Fruit fly (Drosophila melanogaster) whole organism, wandering third instar larva: ENCODE results near the gene alpha-Est10.
A peak's percentile ranks its signal among the peaks of the same experiment; 100 is the strongest.

Experiments
- Abd-B ChIP-seq: fragments of >200 bp; optimal IDR thresholded peaks from 2 replicates; lab custom pipeline; 2017; ENCODE audit warnings: missing biosample characterization, missing genetic modification characterization
- CG32264 ChIP-seq: fragments of 200-800 bp; sonication (Bioruptor generic); optimal IDR thresholded peaks from 2 replicates; lab custom pipeline; 2016; ENCODE audit warnings: missing biosample characterization, missing genetic modification characterization
- CG9705 ChIP-seq: fragments of 200-800 bp; sonication (Bioruptor generic); optimal IDR thresholded peaks from 2 replicates; lab custom pipeline; 2018; ENCODE audit warnings: missing biosample characterization, mild to moderate bottlenecking, missing genetic modification characterization
- CrebA ChIP-seq: fragments of 200-800 bp; sonication (Bioruptor generic); optimal IDR thresholded peaks from 2 replicates; lab custom pipeline; 2016; ENCODE audit warnings: missing biosample characterization, mild to moderate bottlenecking, missing genetic modification characterization, borderline replicate concordance
- Dfd ChIP-seq: fragments of >200 bp; optimal IDR thresholded peaks from 2 replicates; lab custom pipeline; 2017; ENCODE audit warnings: missing biosample characterization, missing genetic modification characterization
- Dif ChIP-seq: fragments of 200-275, 200-300 bp; sonication (Bioruptor generic); optimal IDR thresholded peaks from 2 replicates; lab custom pipeline; 2018; ENCODE audit warnings: missing biosample characterization, missing genetic modification characterization; ENCODE audit not compliant: partially characterized antibody
- GATAd ChIP-seq: sonication (Bioruptor generic); optimal IDR thresholded peaks from 2 replicates; lab custom pipeline; 2016; ENCODE audit warnings: missing biosample characterization, missing genetic modification characterization
- Hnf4 ChIP-seq: fragments of 200-800 bp; sonication (Bioruptor generic); optimal IDR thresholded peaks from 2 replicates; lab custom pipeline; 2016; ENCODE audit warnings: missing biosample characterization, mild to moderate bottlenecking, missing genetic modification characterization
- Hr78 ChIP-seq: fragments of >200 bp; optimal IDR thresholded peaks from 2 replicates; lab custom pipeline; 2017; ENCODE audit warnings: missing biosample characterization, missing genetic modification characterization
- Hr83 ChIP-seq: fragments of 200-300 bp; sonication (Bioruptor generic); optimal IDR thresholded peaks from 2 replicates; lab custom pipeline; 2016; ENCODE audit warnings: missing biosample characterization, mild to moderate bottlenecking, missing genetic modification characterization, moderate library complexity; ENCODE audit not compliant: poor library complexity, severe bottlenecking
- Jra ChIP-seq: sonication (Bioruptor generic); optimal IDR thresholded peaks from 2 replicates; lab custom pipeline; 2016; ENCODE audit warnings: missing biosample characterization, missing genetic modification characterization
- Mio ChIP-seq: sonication (Bioruptor generic); optimal IDR thresholded peaks from 2 replicates; lab custom pipeline; 2016; ENCODE audit warnings: missing biosample characterization, missing genetic modification characterization
- N ChIP-seq: fragments of >200 bp; optimal IDR thresholded peaks from 2 replicates; lab custom pipeline; 2018; ENCODE audit warnings: missing biosample characterization, missing external identifiers, missing genetic modification characterization
- OdsH ChIP-seq: fragments of 200-800 bp; sonication (Bioruptor generic); optimal IDR thresholded peaks from 2 replicates; lab custom pipeline; 2016; ENCODE audit warnings: missing biosample characterization, mild to moderate bottlenecking, missing genetic modification characterization
- Rel ChIP-seq, 2 experiments: fragments of 200-800 bp; sonication (Bioruptor generic) in 1 of 2; optimal IDR thresholded peaks; 2 replicates in 1 of 2; 3 replicates in 1 of 2; lab custom pipeline; 2016 to 2019; ENCODE audit warnings: mild to moderate bottlenecking in 2 of 2, missing biosample characterization in 2 of 2, missing genetic modification characterization in 2 of 2, moderate library complexity in 1 of 2
- Sp1 ChIP-seq: fragments of 200-800 bp; sonication (Bioruptor generic); optimal IDR thresholded peaks from 3 replicates; lab custom pipeline; 2019; ENCODE audit warnings: missing biosample characterization, mild to moderate bottlenecking, missing genetic modification characterization, moderate library complexity
- Vsx2 ChIP-seq: fragments of 200-300, 225-300 bp; sonication (Bioruptor generic); optimal IDR thresholded peaks from 2 replicates; lab custom pipeline; 2018; ENCODE audit warnings: missing biosample characterization, missing genetic modification characterization; ENCODE audit not compliant: partially characterized antibody
- br ChIP-seq: fragments of 200-800 bp; sonication (Bioruptor generic); optimal IDR thresholded peaks from 2 replicates; lab custom pipeline; 2016; ENCODE audit warnings: missing biosample characterization, missing genetic modification characterization
- brk ChIP-seq: fragments of 200-800 bp; sonication (Bioruptor generic); optimal IDR thresholded peaks from 2 replicates; lab custom pipeline; 2016; ENCODE audit warnings: missing biosample characterization, mild to moderate bottlenecking, missing genetic modification characterization
- dmrt93B ChIP-seq: fragments of 200-800 bp; sonication (Bioruptor generic); optimal IDR thresholded peaks from 2 replicates; lab custom pipeline; 2018; ENCODE audit warnings: missing biosample characterization, mild to moderate bottlenecking, missing genetic modification characterization
- dsf ChIP-seq: sonication (Bioruptor generic); optimal IDR thresholded peaks from 2 replicates; lab custom pipeline; 2016; ENCODE audit warnings: missing biosample characterization, missing genetic modification characterization, borderline replicate concordance
- ey ChIP-seq: fragments of 200-800 bp; sonication (Bioruptor generic); optimal IDR thresholded peaks from 2 replicates; lab custom pipeline; 2016; ENCODE audit warnings: missing biosample characterization, missing genetic modification characterization
- foxo ChIP-seq, 2 experiments: fragments of 200-800 bp; sonication (Bioruptor generic); optimal IDR thresholded peaks; 2 replicates in 1 of 2; 3 replicates in 1 of 2; lab custom pipeline; 2016 to 2017; ENCODE audit warnings: missing biosample characterization in 2 of 2, missing genetic modification characterization in 2 of 2
- fru ChIP-seq: fragments of 200-800 bp; sonication (Bioruptor generic); optimal IDR thresholded peaks from 3 replicates; lab custom pipeline; 2016; ENCODE audit warnings: missing biosample characterization, mild to moderate bottlenecking, missing genetic modification characterization
- h ChIP-seq: fragments of 200-800 bp; sonication (Bioruptor generic); optimal IDR thresholded peaks from 3 replicates; lab custom pipeline; 2016; ENCODE audit warnings: missing biosample characterization, mild to moderate bottlenecking, missing genetic modification characterization
- lola ChIP-seq: fragments of >200 bp; optimal IDR thresholded peaks from 2 replicates; lab custom pipeline; 2017; ENCODE audit warnings: missing biosample characterization, missing genetic modification characterization
- pan ChIP-seq: fragments of >200 bp; optimal IDR thresholded peaks from 2 replicates; lab custom pipeline; 2017
- psq ChIP-seq: fragments of 200-800 bp; sonication (Bioruptor generic); optimal IDR thresholded peaks from 3 replicates; lab custom pipeline; 2017; ENCODE audit warnings: missing biosample characterization, mild to moderate bottlenecking, missing genetic modification characterization, moderate library complexity
- rgr ChIP-seq: fragments of 200-800 bp; sonication (Bioruptor generic); optimal IDR thresholded peaks from 3 replicates; lab custom pipeline; 2016; ENCODE audit warnings: missing biosample characterization, mild to moderate bottlenecking, missing genetic modification characterization
- sage ChIP-seq: fragments of 200-800 bp; sonication (Bioruptor generic); optimal IDR thresholded peaks from 2 replicates; lab custom pipeline; 2016; ENCODE audit warnings: missing biosample characterization, mild to moderate bottlenecking, missing genetic modification characterization
- sv ChIP-seq: fragments of 200-800 bp; sonication (Bioruptor generic); optimal IDR thresholded peaks from 3 replicates; lab custom pipeline; 2016; ENCODE audit warnings: missing biosample characterization, missing genetic modification characterization
- woc ChIP-seq: sonication (Bioruptor generic); optimal IDR thresholded peaks from 2 replicates; lab custom pipeline; 2016; ENCODE audit warnings: missing biosample characterization, mild to moderate bottlenecking, missing genetic modification characterization

The alpha-Est10 gene

DNA sequence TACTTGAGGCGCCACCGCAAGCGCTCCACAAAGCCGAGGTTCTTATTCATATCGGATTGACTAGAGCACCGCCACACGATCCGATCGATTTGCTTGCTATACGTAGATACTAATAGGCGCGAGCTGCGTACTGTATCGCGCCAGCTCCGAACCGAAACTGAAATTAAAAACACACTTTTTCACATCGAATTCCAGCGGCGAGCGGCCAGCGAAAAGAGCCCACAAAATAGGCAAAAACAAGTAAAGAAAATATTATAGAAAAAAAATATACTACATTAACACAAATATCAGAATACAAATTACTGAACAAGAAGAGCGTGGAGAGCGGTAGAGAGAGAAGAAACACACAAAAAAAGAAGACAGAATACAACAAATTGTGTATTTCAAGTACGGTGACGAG is 29.9 kb upstream of the alpha-Est10 start, which contains the start of gene alpha-Est7:
TSS of gene alpha-Est7 (minus strand) at position 160 of the 400 bp plus-strand sequence.
- TF ChIP-seq brk (no peak), Sp1 (GFP tag; lab: Kevin White, UChicago) (peak; percentile 31), dmrt93B (no peak), Abd-B (GFP tag; lab: Kevin White, UChicago) (no peak), CG32264 (GFP tag; lab: Kevin White, UChicago) (no peak), sage (no peak), Rel (GFP tag; optimal IDR thresholded peaks at IDR 0.05; lab: Kevin White, UChicago) (peak; percentile 30), Rel (tag; optimal IDR thresholded peaks at IDR 0.05; lab: Kevin White, UChicago) (peak; percentile 38), Jra (no peak), lola (GFP tag; lab: Kevin White, UChicago) (no peak), CrebA (GFP tag; lab: Kevin White, UChicago) (peak; percentile 84), Hr83 (GFP tag; lab: Kevin White, UChicago) (no peak), Hr78 (GFP tag; lab: Kevin White, UChicago) (no peak), CG9705 (no peak), Mio (GFP tag; lab: Kevin White, UChicago) (no peak), dsf (GFP tag; lab: Kevin White, UChicago) (no peak), fru (GFP tag; lab: Kevin White, UChicago) (no peak), psq (GFP tag; lab: Kevin White, UChicago) (peak; percentile 45), Hnf4 (GFP tag; lab: Kevin White, UChicago) (no peak), sv (GFP tag; lab: Kevin White, UChicago) (no peak), N (GFP tag; lab: Kevin White, UChicago) (no peak), foxo (GFP tag; optimal IDR thresholded peaks at IDR 0.05; lab: Kevin White, UChicago) (no peak), rgr (GFP tag; lab: Kevin White, UChicago) (no peak), woc (no peak), GATAd (no peak), pan (no peak), Dif (GFP tag; lab: Kevin White, UChicago) (no peak), ey (GFP tag; lab: Kevin White, UChicago) (no peak), OdsH (GFP tag; lab: Kevin White, UChicago) (no peak)

DNA sequence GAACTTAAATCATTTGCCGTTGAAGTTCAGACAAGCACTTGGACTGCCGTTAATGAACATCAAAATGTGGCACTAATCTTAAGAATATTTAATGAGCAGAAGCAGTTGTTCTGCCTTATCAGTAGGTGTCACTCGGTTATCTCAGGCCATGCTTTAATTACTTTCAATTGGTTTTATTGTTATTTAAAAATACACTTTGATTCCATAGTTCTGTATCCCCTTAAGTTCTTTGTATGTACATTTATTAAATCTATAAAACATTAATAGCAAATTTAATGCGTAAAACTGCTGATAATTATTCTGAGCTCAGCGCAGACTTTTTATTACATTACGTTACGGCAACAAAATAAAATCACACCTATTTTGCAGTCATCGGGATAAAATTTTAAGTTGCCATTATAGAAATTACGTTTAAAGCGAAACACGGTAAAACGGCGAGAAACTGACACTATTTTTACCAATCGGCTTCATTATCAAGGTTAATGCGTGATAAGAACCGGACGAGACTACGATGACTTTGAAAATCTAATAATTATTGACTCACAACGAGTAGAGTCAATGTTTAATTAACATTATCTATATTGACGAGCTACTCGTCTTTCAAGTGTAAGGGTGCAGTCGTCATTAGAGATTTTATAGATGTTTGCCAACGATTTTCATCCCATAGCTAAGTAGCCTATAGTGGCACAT is 28.8 kb upstream of the alpha-Est10 start:
- TF ChIP-seq ey (GFP tag; lab: Kevin White, UChicago) (no peak), Dfd (GFP tag; lab: Kevin White, UChicago) (no peak), Rel (GFP tag; optimal IDR thresholded peaks at IDR 0.05; lab: Kevin White, UChicago) (no peak), Rel (tag; optimal IDR thresholded peaks at IDR 0.05; lab: Kevin White, UChicago) (no peak), N (GFP tag; lab: Kevin White, UChicago) (no peak), GATAd (no peak), woc (no peak)

DNA sequence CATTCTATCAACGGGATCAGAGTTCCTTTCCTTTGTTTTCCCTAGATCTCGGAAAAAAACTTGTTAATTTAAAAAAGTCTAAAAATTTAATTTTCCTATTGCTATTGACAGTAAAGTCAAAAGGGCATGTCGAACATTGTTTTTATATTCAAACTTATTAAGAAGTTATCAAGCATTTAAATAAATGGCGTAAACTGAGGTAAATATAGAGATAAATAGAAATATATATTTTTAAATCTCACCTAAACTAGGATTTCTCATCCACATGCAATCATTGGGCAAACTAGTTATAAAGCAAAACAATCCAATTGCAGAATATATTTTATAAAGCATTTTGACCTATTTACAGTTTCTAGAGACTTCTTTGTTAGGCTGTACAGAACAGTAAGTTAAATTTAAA is 25.7 kb upstream of the alpha-Est10 start, which contains the start of gene Ubc84D:
TSS of gene Ubc84D (minus strand) at position 101 of the 400 bp plus-strand sequence.
- TF ChIP-seq CG32264 (GFP tag; lab: Kevin White, UChicago): no peak
- no peak for TF ChIP-seq ey (GFP tag; lab: Kevin White, UChicago)
- no peak for TF ChIP-seq foxo (GFP tag; optimal IDR thresholded peaks at IDR 0.05; lab: Kevin White, UChicago)

DNA sequence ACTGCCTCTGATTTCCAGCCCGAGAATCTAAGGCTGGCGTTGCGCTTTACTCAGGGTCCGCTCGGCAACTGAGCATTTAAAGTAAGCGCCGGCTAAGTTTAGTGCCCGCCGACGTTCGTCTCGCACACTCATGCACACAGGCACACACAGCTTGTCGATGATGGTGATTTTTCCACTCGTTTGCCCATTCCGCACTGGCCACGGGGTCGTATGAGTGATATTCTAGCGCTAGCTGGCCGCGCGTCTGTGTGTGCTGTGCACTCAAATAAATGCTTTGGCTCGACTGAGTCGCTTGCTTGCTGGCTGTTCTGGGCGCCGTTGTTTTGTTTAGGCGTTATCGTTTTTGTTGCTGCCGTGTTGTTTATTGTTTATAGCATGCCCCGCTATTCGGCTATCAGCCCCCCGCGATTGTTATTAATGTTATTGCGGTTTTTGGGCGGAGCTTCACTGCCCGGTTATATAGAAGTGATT is 22.0 kb upstream of the alpha-Est10 start, which contains the start of gene alpha-Est8:
TSS of gene alpha-Est8 (minus strand) at position 72 of the 471 bp plus-strand sequence.
- TF ChIP-seq h (GFP tag; lab: Kevin White, UChicago): peak; percentile 17
- no peak for TF ChIP-seq Rel (GFP tag; optimal IDR thresholded peaks at IDR 0.05; lab: Kevin White, UChicago)
- peak; percentile 38 for TF ChIP-seq Rel (tag; optimal IDR thresholded peaks at IDR 0.05; lab: Kevin White, UChicago)
- TF ChIP-seq CrebA (GFP tag; lab: Kevin White, UChicago): peak; percentile 38
- no peak for TF ChIP-seq br (GFP tag; lab: Kevin White, UChicago)
- peak; percentile 16 for TF ChIP-seq Dif (GFP tag; lab: Kevin White, UChicago)
- no peak for TF ChIP-seq Vsx2 (GFP tag; lab: Kevin White, UChicago)
- TF ChIP-seq, all 38 proteins: peak for 4
